Worm (Caenorhabditis elegans): ENCODE data around the gene T07D4.5.

The T07D4.5 gene

ce11 chrII:8890017-8890416, 5.9 kb upstream of the T07D4.5 start (continued):
- TF ChIP-seq hmg-1.2 (GFP tag; IDR thresholded peaks at IDR 0.05) (peak; percentile 8; the same call in 1 of the 2 replicates), dpl-1 (GFP tag; optimal IDR thresholded peaks at IDR 0.05) (no peak), hmg-20 (GFP tag; IDR thresholded peaks at IDR 0.05) (no peak), hsf-1 (GFP tag; IDR thresholded peaks at IDR 0.05) (no peak), madf-6 (GFP tag; IDR thresholded peaks at IDR 0.05) (peak; percentile 94), snpc-4 (GFP tag; optimal IDR thresholded peaks at IDR 0.05) (no peak), snpc-4 (tag; optimal IDR thresholded peaks at IDR 0.05) (peak in 1 of 4 experiments; percentile 7)

ce11 chrII:8889589-8889988, 5.5 kb upstream of the T07D4.5 start:
- TF ChIP-seq nhr-90 (tag; optimal IDR thresholded peaks at IDR 0.05) = no peak
- peak; percentile 18; the same call in 1 of the 2 replicates for TF ChIP-seq madf-6 (GFP tag; IDR thresholded peaks at IDR 0.05)
- TF ChIP-seq madf-3 (GFP tag; IDR thresholded peaks at IDR 0.05) = 0 out of 2 replicates have a peak, but pooled peaks have one; percentile 50

ce11 chrII:8883559-8883958, 573 bp downstream of the T07D4.5 start, which contains the start of gene rha-1:
Gene rha-1 (minus strand): TSS chrII:8883659.
- TF ChIP-seq let-526 (GFP tag; IDR thresholded peaks at IDR 0.05) (no peak), rcor-1 (GFP tag; IDR thresholded peaks at IDR 0.05) (no peak), rpc-1 (optimal IDR thresholded peaks at IDR 0.05) (no peak), rpc-1 (tag; optimal IDR thresholded peaks at IDR 0.05) (no peak), ztf-6 (GFP tag; IDR thresholded peaks at IDR 0.05) (no peak), sea-2 (GFP tag; IDR thresholded peaks at IDR 0.05) (no peak), ama-1 (optimal IDR thresholded peaks at IDR 0.05) (no peak), ama-1 (GFP tag; optimal IDR thresholded peaks at IDR 0.05) (no peak), hlh-12 (tag; optimal IDR thresholded peaks at IDR 0.05) (no peak)

- peak; percentile 19 for TF ChIP-seq chd-7 (tag; optimal IDR thresholded peaks at IDR 0.05)
- TF ChIP-seq hsf-1 (GFP tag; IDR thresholded peaks at IDR 0.05) = 0 out of 2 replicates have a peak, but pooled peaks have one; percentile 35
- peak; percentile 82 for TF ChIP-seq zfh-2 (GFP tag; conservative IDR thresholded peaks at IDR 0.05)
- TF ChIP-seq lsl-1 (GFP tag; optimal IDR thresholded peaks at IDR 0.05) = no peak
- TF ChIP-seq efl-1 (GFP tag; optimal IDR thresholded peaks at IDR 0.05) = no peak
These were observed 5.6 kb downstream of the T07D4.5 start for ce11 chrII:8878528-8878927.

- TF ChIP-seq lsl-1 (GFP tag; optimal IDR thresholded peaks at IDR 0.05) (peak; percentile 44), ceh-91 (GFP tag; IDR thresholded peaks at IDR 0.05) (no peak), attf-6 (GFP tag; IDR thresholded peaks at IDR 0.05) (peak; percentile 83), madf-8 (GFP tag; conservative IDR thresholded peaks at IDR 0.05) (0 out of 2 replicates have a peak, but pooled peaks have one; percentile 26), dox-1 (GFP tag; IDR thresholded peaks at IDR 0.05) (peak; percentile 17; the same call in 1 of the 2 replicates), ztf-25 (GFP tag; IDR thresholded peaks at IDR 0.05) (no peak), tbp1 (GFP tag; optimal IDR thresholded peaks at IDR 0.05) (peak; percentile 50), snpc-4 (GFP tag; optimal IDR thresholded peaks at IDR 0.05) (peak; percentile 85), snpc-4 (tag; optimal IDR thresholded peaks at IDR 0.05) (peak; percentile 68 to 96 (median 90)), F49E8.2 (tag; optimal IDR thresholded peaks at IDR 0.05; ENCODE audit: insufficient read depth) (peak; percentile 23), Y79H2A.3 (GFP tag; conservative IDR thresholded peaks at IDR 0.05) (no peak), hmg-1.2 (GFP tag; IDR thresholded peaks at IDR 0.05) (peak; percentile 73), akir-1 (GFP tag; optimal IDR thresholded peaks at IDR 0.05) (no peak), B0035.1 (tag; optimal IDR thresholded peaks at IDR 0.05) (no peak), ceh-40 (GFP tag; IDR thresholded peaks at IDR 0.05) (no peak), pbrm-1 (GFP tag; IDR thresholded peaks at IDR 0.05) (peak; percentile 50), B0019.2 (GFP tag; conservative IDR thresholded peaks at IDR 0.05) (no peak), lsy-27 (tag; optimal IDR thresholded peaks at IDR 0.05; ENCODE audit: borderline replicate concordance, insufficient read depth) (no peak), madf-6 (GFP tag; IDR thresholded peaks at IDR 0.05) (no peak; the same call in 1 of the 2 replicates), cebp-2 (GFP tag; IDR thresholded peaks at IDR 0.05) (no peak), zfh-2 (GFP tag; conservative IDR thresholded peaks at IDR 0.05) (peak; percentile 39; the same call in 1 of the 2 replicates), ztf-22 (GFP tag; optimal IDR thresholded peaks at IDR 0.05) (no peak), snpc-1.1 (tag; optimal IDR thresholded peaks at IDR 0.05; ENCODE audit: insufficient read depth) (peak; percentile 85)
These were observed 6.8 kb downstream of the T07D4.5 start for ce11 chrII:8877032-8877985.

Measured in whole organism, young adult.